Worm (Caenorhabditis elegans) whole organism, L2 larva: ENCODE data around the gene rft-2.

Experiments used
- alr-1 ChIP-seq: fragments of 150-350 bp; optimal IDR thresholded peaks from 2 replicates; lab custom pipeline; 2014; ENCODE audit warnings: missing biosample characterization, missing genetic modification characterization
- aly-2 ChIP-seq: fragments of 150-350 bp; optimal IDR thresholded peaks from 2 replicates; lab custom pipeline; 2014; ENCODE audit warnings: missing biosample characterization, missing genetic modification characterization
- ama-1 ChIP-seq: fragments of 150-350 bp; optimal IDR thresholded peaks from 2 replicates; lab custom pipeline; 2018; ENCODE audit warnings: inconsistent platforms
- ceh-82 ChIP-seq: fragments of 150-350 bp; optimal IDR thresholded peaks from 2 replicates; lab custom pipeline; 2014; ENCODE audit warnings: missing biosample characterization, missing genetic modification characterization
- dmd-4 ChIP-seq: sonication (generic microtip); optimal IDR thresholded peaks from 2 replicates; lab custom pipeline; 2017; ENCODE audit warnings: missing biosample characterization, missing genetic modification characterization
- egl-27 ChIP-seq: sonication (generic microtip); optimal IDR thresholded peaks from 3 replicates; lab custom pipeline; 2017; ENCODE audit warnings: missing biosample characterization, missing genetic modification reagents, missing genetic modification characterization
- elt-1 ChIP-seq: fragments of 150-350 bp; optimal IDR thresholded peaks from 2 replicates; lab custom pipeline; 2014; ENCODE audit warnings: missing biosample characterization, missing genetic modification characterization
- elt-3 ChIP-seq: sonication (generic microtip); optimal IDR thresholded peaks from 2 replicates; lab custom pipeline; 2017; ENCODE audit warnings: missing biosample characterization, missing genetic modification characterization
- lin-13 ChIP-seq: fragments of 150-350 bp; optimal IDR thresholded peaks from 2 replicates; lab custom pipeline; 2014; ENCODE audit warnings: missing biosample characterization, missing genetic modification reagents, missing genetic modification characterization
- lsy-2 ChIP-seq, 2 experiments: fragments of 150-350 bp in 1 of 2; sonication (generic microtip) in 1 of 2; optimal IDR thresholded peaks; 2 replicates each; lab custom pipeline; 2014 to 2017; ENCODE audit warnings: missing biosample characterization in 2 of 2, missing genetic modification characterization in 2 of 2
- nhr-11 ChIP-seq: fragments of 150-350 bp; optimal IDR thresholded peaks from 2 replicates; lab custom pipeline; 2014; ENCODE audit warnings: missing biosample characterization, missing genetic modification characterization
- sem-4 ChIP-seq: fragments of 150-350 bp; optimal IDR thresholded peaks from 2 replicates; lab custom pipeline; 2014; ENCODE audit warnings: missing biosample characterization, missing genetic modification reagents, missing genetic modification characterization
- snpc-4 ChIP-seq: fragments of 150-350 bp; optimal IDR thresholded peaks from 2 replicates; lab custom pipeline; 2014; ENCODE audit warnings: missing biosample characterization, missing genetic modification characterization
- unc-39 ChIP-seq: fragments of 150-350 bp; optimal IDR thresholded peaks from 2 replicates; lab custom pipeline; 2014; ENCODE audit warnings: missing biosample characterization, missing genetic modification characterization

- TF ChIP-seq egl-27 (tag; lab: Kevin White, UChicago) (no peak), sem-4 (tag; lab: Kevin White, UChicago) (no peak), elt-1 (tag; lab: Kevin White, UChicago) (no peak), ceh-82 (tag; lab: Kevin White, UChicago) (no peak), nhr-11 (tag; lab: Kevin White, UChicago) (no peak), snpc-4 (tag; lab: Kevin White, UChicago) (no peak), elt-3 (tag; lab: Kevin White, UChicago) (no peak), ama-1 (no peak), lsy-2 (tag; optimal IDR thresholded peaks at IDR 0.05; lab: Kevin White, UChicago) (no peak), dmd-4 (tag; lab: Kevin White, UChicago) (no peak), unc-39 (tag; lab: Kevin White, UChicago) (no peak), aly-2 (tag; lab: Kevin White, UChicago) (no peak), lin-13 (GFP tag; lab: Kevin White, UChicago) (no peak), alr-1 (no peak)
Measured at ce11 chrV:4428202-4428601, 22.2 kb downstream of the rft-2 start, which contains the start of gene Y47D7A.11.
